Worm (Caenorhabditis elegans) whole organism, early embryonic: ENCODE measurements around the gene oac-54.

Experiments
- aly-1 ChIP-seq: sonication (generic microtip); optimal IDR thresholded peaks from 2 replicates; lab custom pipeline; 2016; ENCODE audit warnings: missing genetic modification characterization, missing compliant biosample characterization
- ama-1 ChIP-seq: fragments of 150-350 bp; optimal IDR thresholded peaks from 2 replicates; lab custom pipeline; 2014
- ceh-13 ChIP-seq: fragments of 200-800 bp; sonication (Bioruptor generic); optimal IDR thresholded peaks from 2 replicates; lab custom pipeline; 2018; ENCODE audit warnings: mild to moderate bottlenecking, missing genetic modification characterization, missing compliant biosample characterization
- ets-7 ChIP-seq: sonication (generic microtip); optimal IDR thresholded peaks from 2 replicates; lab custom pipeline; 2016; ENCODE audit warnings: missing genotype, missing genetic modification characterization, missing compliant biosample characterization
- flt-1 ChIP-seq: fragments of 200-800 bp; sonication (Bioruptor generic); IDR thresholded peaks from 2 replicates; pipeline ENCODE4 v1.3.6; 2022; ENCODE audit warnings: missing genetic modification characterization, missing compliant biosample characterization
- hmbx-1 ChIP-seq: sonication (generic microtip); optimal IDR thresholded peaks from 2 replicates; lab custom pipeline; 2016; ENCODE audit warnings: mild to moderate bottlenecking, missing genetic modification characterization, missing compliant biosample characterization
- scrt-1 ChIP-seq: fragments of 200-800 bp; sonication (Bioruptor generic); IDR thresholded peaks from 2 replicates; pipeline ENCODE4 v1.3.6; 2022; ENCODE audit warnings: missing genetic modification characterization, missing compliant biosample characterization
- tbx-11 ChIP-seq: fragments of 200-800 bp; sonication (Bioruptor generic); IDR thresholded peaks from 2 replicates; pipeline ENCODE4 v1.3.6; 2022; ENCODE audit warnings: missing genetic modification characterization, missing compliant biosample characterization
- tbx-37 ChIP-seq: fragments of 200-800 bp; sonication (Bioruptor generic); conservative IDR thresholded peaks from 2 replicates; pipeline ENCODE4 v1.3.6; 2022; ENCODE audit warnings: missing genetic modification reagents, missing genetic modification characterization, missing compliant biosample characterization

ce11 chrII:9188380-9188779 is 30.5 kb downstream of the oac-54 start, which contains the start of gene sym-2:
- TF ChIP-seq ceh-13 (GFP tag; lab: Kevin White, UChicago) (no peak), aly-1 (tag; lab: Kevin White, UChicago) (no peak), ama-1 (lab: Kevin White, UChicago) (no peak), flt-1 (no peak), scrt-1 (GFP tag; lab: Robert Waterston, UW) (no peak), tbx-37 (no peak), tbx-11 (GFP tag; lab: Robert Waterston, UW) (no peak), ets-7 (no peak), hmbx-1 (tag; lab: Kevin White, UChicago) (no peak)
